Fruit fly (Drosophila melanogaster) whole organism, prepupa: ENCODE measurements around the gene Slc45-1.

Experiments used
- Blimp-1 ChIP-seq: fragments of 200-800 bp; sonication (Bioruptor generic); optimal IDR thresholded peaks from 3 replicates; lab custom pipeline; 2017; ENCODE audit warnings: missing biosample characterization, missing genetic modification characterization, mild to moderate bottlenecking, moderate library complexity, missing genetic modification reagents
- CG10669 ChIP-seq: fragments of 200-800 bp; sonication (Bioruptor generic); optimal IDR thresholded peaks from 3 replicates; lab custom pipeline; 2018; ENCODE audit warnings: missing biosample characterization, mild to moderate bottlenecking, missing genetic modification characterization, moderate library complexity
- CG11762 ChIP-seq: fragments of 200-800 bp; sonication (Bioruptor generic); optimal IDR thresholded peaks from 3 replicates; lab custom pipeline; 2016; ENCODE audit warnings: missing biosample characterization, missing genetic modification characterization; ENCODE audit not compliant: insufficient read depth
- CG15336 ChIP-seq: fragments of 200-800 bp; sonication (Bioruptor generic); IDR thresholded peaks from 2 replicates; pipeline ENCODE4 v1.3.6; 2022; ENCODE audit warnings: missing biosample characterization, missing genetic modification characterization
- CG1621 ChIP-seq: fragments of 200-800 bp; sonication (Bioruptor generic); optimal IDR thresholded peaks from 3 replicates; lab custom pipeline; 2018; ENCODE audit warnings: missing biosample characterization, mild to moderate bottlenecking, missing genetic modification characterization
- CG16779 ChIP-seq: fragments of 200-800 bp; sonication (Bioruptor generic); optimal IDR thresholded peaks from 3 replicates; lab custom pipeline; 2017; ENCODE audit warnings: missing biosample characterization, mild to moderate bottlenecking, missing genetic modification characterization
- CG3032 ChIP-seq: fragments of 200-800 bp; optimal IDR thresholded peaks from 2 replicates; lab custom pipeline; 2019; ENCODE audit warnings: missing biosample characterization, mild to moderate bottlenecking, missing genetic modification characterization, moderate library complexity
- CG31627 ChIP-seq: fragments of 200-800 bp; sonication (Bioruptor generic); optimal IDR thresholded peaks from 3 replicates; lab custom pipeline; 2016; ENCODE audit warnings: missing biosample characterization, missing genetic modification characterization
- CG32006 ChIP-seq: fragments of 200-800 bp; sonication (Bioruptor generic); optimal IDR thresholded peaks from 3 replicates; lab custom pipeline; 2017; ENCODE audit warnings: missing biosample characterization, mild to moderate bottlenecking, missing genetic modification characterization
- CG6163 ChIP-seq: fragments of 200-800 bp; sonication (Bioruptor generic); IDR thresholded peaks from 3 replicates; pipeline ENCODE4 v1.3.6; 2022; ENCODE audit warnings: missing biosample characterization, missing genetic modification characterization
- CG6276 ChIP-seq: fragments of 200-800 bp; sonication (Bioruptor generic); optimal IDR thresholded peaks from 2 replicates; lab custom pipeline; 2017; ENCODE audit warnings: missing biosample characterization, mild to moderate bottlenecking, missing genetic modification characterization
- CG7368 ChIP-seq: fragments of 200-800 bp; sonication (Bioruptor generic); optimal IDR thresholded peaks from 3 replicates; lab custom pipeline; 2016; ENCODE audit warnings: missing biosample characterization, missing genetic modification characterization
- CG8319 ChIP-seq: fragments of 200-800 bp; sonication (Bioruptor generic); optimal IDR thresholded peaks from 3 replicates; lab custom pipeline; 2016; ENCODE audit warnings: missing biosample characterization, missing genetic modification characterization
- Eip78C ChIP-seq: fragments of 200-800 bp; sonication (Bioruptor generic); peaks from one replicate; lab custom pipeline; 2016; ENCODE audit warnings: missing biosample characterization, missing genetic modification characterization
- Eip93F ChIP-seq: fragments of 200-800 bp; sonication (Bioruptor generic); optimal IDR thresholded peaks from 2 replicates; lab custom pipeline; 2016; ENCODE audit warnings: missing biosample characterization, mild to moderate bottlenecking, missing genetic modification characterization
- Ets96B ChIP-seq: fragments of 200-800 bp; optimal IDR thresholded peaks from 2 replicates; lab custom pipeline; 2019; ENCODE audit warnings: missing biosample characterization, mild to moderate bottlenecking, missing genetic modification characterization, moderate library complexity
- Gug ChIP-seq: fragments of 200-800 bp; sonication (Bioruptor generic); IDR thresholded peaks from 2 replicates; pipeline ENCODE4 v1.3.6; 2022; ENCODE audit warnings: missing biosample characterization, missing genetic modification characterization
- Hr38 ChIP-seq: sonication (Bioruptor generic); optimal IDR thresholded peaks from 2 replicates; lab custom pipeline; 2016; ENCODE audit warnings: missing biosample characterization, missing genetic modification characterization
- Hr39 ChIP-seq: fragments of 200-800 bp; sonication (Bioruptor generic); optimal IDR thresholded peaks from 2 replicates; lab custom pipeline; 2016; ENCODE audit warnings: missing biosample characterization, missing genetic modification characterization
- Lpt ChIP-seq: fragments of 200-800 bp; sonication (Bioruptor generic); optimal IDR thresholded peaks from 3 replicates; lab custom pipeline; 2016; ENCODE audit warnings: missing biosample characterization, missing genetic modification characterization
- Met ChIP-seq: fragments of 200-800 bp; sonication (Bioruptor generic); optimal IDR thresholded peaks from 3 replicates; lab custom pipeline; 2016; ENCODE audit warnings: missing biosample characterization, missing genetic modification characterization
- OdsH ChIP-seq: fragments of 200-800 bp; sonication (Bioruptor generic); optimal IDR thresholded peaks from 3 replicates; lab custom pipeline; 2016; ENCODE audit warnings: missing biosample characterization, missing genetic modification characterization
- Smox ChIP-seq: fragments of 200-800 bp; sonication (Bioruptor generic); optimal IDR thresholded peaks from 3 replicates; lab custom pipeline; 2016; ENCODE audit warnings: missing biosample characterization, missing genetic modification characterization
- Sox102F ChIP-seq: fragments of 200-800 bp; sonication (Bioruptor generic); optimal IDR thresholded peaks from 2 replicates; lab custom pipeline; 2016; ENCODE audit warnings: missing biosample characterization, mild to moderate bottlenecking, missing genetic modification characterization
- Sox14 ChIP-seq: fragments of 200-800 bp; sonication (Bioruptor generic); optimal IDR thresholded peaks from 3 replicates; lab custom pipeline; 2016; ENCODE audit warnings: missing biosample characterization, missing genetic modification characterization
- Sox15 ChIP-seq: fragments of 200-800 bp; sonication (Bioruptor generic); optimal IDR thresholded peaks from 3 replicates; lab custom pipeline; 2016; ENCODE audit warnings: missing biosample characterization, missing genetic modification characterization
- achi ChIP-seq: fragments of 200-800 bp; sonication (Bioruptor generic); optimal IDR thresholded peaks from 3 replicates; lab custom pipeline; 2016; ENCODE audit warnings: missing biosample characterization, missing genetic modification characterization
- cyc ChIP-seq: fragments of 200-800 bp; sonication (Bioruptor generic); optimal IDR thresholded peaks from 3 replicates; lab custom pipeline; 2016; ENCODE audit warnings: missing biosample characterization, missing genetic modification characterization
- dsx ChIP-seq: fragments of 200-800 bp; optimal IDR thresholded peaks from 3 replicates; lab custom pipeline; 2019; ENCODE audit warnings: missing biosample characterization, mild to moderate bottlenecking, missing genetic modification characterization, moderate library complexity; ENCODE audit not compliant: poor library complexity, severe bottlenecking
- esn ChIP-seq: fragments of 200-800 bp; sonication (Bioruptor generic); optimal IDR thresholded peaks from 2 replicates; lab custom pipeline; 2016; ENCODE audit warnings: missing biosample characterization, mild to moderate bottlenecking, missing genetic modification characterization, moderate library complexity
- fd59A ChIP-seq: fragments of 200-800 bp; sonication (Bioruptor generic); optimal IDR thresholded peaks from 2 replicates; lab custom pipeline; 2017; ENCODE audit warnings: missing biosample characterization, mild to moderate bottlenecking, missing genetic modification characterization, missing genetic modification reagents
- fkh ChIP-seq: fragments of 200-800 bp; sonication (Bioruptor generic); optimal IDR thresholded peaks from 3 replicates; lab custom pipeline; 2017; ENCODE audit warnings: missing biosample characterization, mild to moderate bottlenecking, missing genetic modification characterization, moderate library complexity
- pdm3 ChIP-seq: fragments of 200-800 bp; sonication (Bioruptor generic); optimal IDR thresholded peaks from 3 replicates; lab custom pipeline; 2016; ENCODE audit warnings: missing biosample characterization, missing genetic modification characterization
- spab ChIP-seq: fragments of 200-800 bp; sonication (Bioruptor generic); optimal IDR thresholded peaks from 2 replicates; lab custom pipeline; 2017; ENCODE audit warnings: missing biosample characterization, mild to moderate bottlenecking, missing genetic modification characterization, missing genetic modification reagents
- ss ChIP-seq, 2 experiments: fragments of 200-800 bp; sonication (Bioruptor generic); optimal IDR thresholded peaks; 2 replicates in 1 of 2; 3 replicates in 1 of 2; lab custom pipeline; 2017 to 2018; ENCODE audit warnings: mild to moderate bottlenecking in 2 of 2, missing biosample characterization in 2 of 2, missing genetic modification characterization in 2 of 2, moderate library complexity in 1 of 2
- svp ChIP-seq: fragments of 200-800 bp; sonication (Bioruptor generic); peaks from one replicate; lab custom pipeline; 2016; ENCODE audit warnings: missing biosample characterization, missing genetic modification characterization
- topi ChIP-seq: fragments of 200-800 bp; sonication (Bioruptor generic); optimal IDR thresholded peaks from 3 replicates; lab custom pipeline; 2016; ENCODE audit warnings: missing biosample characterization, missing genetic modification characterization

Gene Slc45-1

DNA sequence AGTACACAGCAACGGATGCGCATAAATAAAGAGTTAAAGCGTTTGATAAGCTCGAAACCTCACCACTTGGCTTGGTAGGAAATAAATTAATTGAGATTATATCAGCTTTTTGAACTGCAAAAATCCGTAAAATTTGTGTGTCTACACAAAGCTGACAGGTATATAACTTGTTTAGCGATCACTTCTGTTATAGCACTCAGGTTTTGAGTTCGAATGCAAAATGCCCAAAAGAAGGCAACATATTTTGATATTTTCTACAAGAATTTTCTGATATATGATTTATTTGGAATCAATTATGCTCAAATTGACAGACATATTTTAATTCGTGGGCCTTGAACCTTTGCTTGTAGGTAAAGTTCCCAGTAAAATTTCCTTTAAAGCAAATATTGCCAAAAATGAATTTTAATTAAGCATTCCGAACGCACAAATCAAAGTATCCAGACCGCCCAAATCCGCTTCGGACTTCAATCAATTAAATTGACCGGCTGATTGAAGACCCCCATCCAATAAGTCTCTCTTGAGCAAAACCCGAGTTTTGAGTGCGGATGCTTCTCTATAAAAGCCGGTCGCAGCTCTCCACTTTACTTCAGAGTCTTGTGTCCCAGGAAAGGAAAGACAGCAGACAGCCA, 2.8 kb upstream of the Slc45-1 start, which contains the start of gene CG4476:
CG4476 (plus strand) TSS at position 579 of the 629 bp plus-strand sequence.
- TF ChIP-seq CG1621 (tag; lab: Kevin White, UChicago): peak; percentile 48
- TF ChIP-seq svp (GFP tag; lab: Kevin White, UChicago): peak; percentile 50
- TF ChIP-seq pdm3 (GFP tag; lab: Kevin White, UChicago): no peak
- TF ChIP-seq, all 60 proteins: peak for 2

- TF ChIP-seq Smox (GFP tag; lab: Kevin White, UChicago) (no peak), Eip78C (GFP tag; lab: Kevin White, UChicago) (peak; percentile 62), fkh (GFP tag; lab: Kevin White, UChicago) (peak; percentile 79), spab (GFP tag; lab: Kevin White, UChicago) (no peak), CG6163 (0 out of 3 replicates have a peak, but pooled peaks have one; percentile 28), CG15336 (GFP tag; lab: Robert Waterston, UW) (no peak)
- TF ChIP-seq, all 60 proteins: peak for 3
Observed at dm6 chr3L:9209665-9210064, 1.0 kb upstream of the Slc45-1 start.

- peak; percentile 53 for TF ChIP-seq svp (GFP tag; lab: Kevin White, UChicago)
- TF ChIP-seq Sox102F (GFP tag; lab: Kevin White, UChicago): no peak
- peak; percentile 19 for TF ChIP-seq CG10669
- no peak for TF ChIP-seq CG7368 (GFP tag; lab: Kevin White, UChicago)
- no peak for TF ChIP-seq Hr39 (GFP tag; lab: Kevin White, UChicago)
- no peak for TF ChIP-seq CG6276 (GFP tag; lab: Kevin White, UChicago)
- TF ChIP-seq Sox14 (GFP tag; lab: Kevin White, UChicago): no peak
- TF ChIP-seq OdsH (GFP tag; lab: Kevin White, UChicago): no peak
- no peak for TF ChIP-seq cyc (GFP tag; lab: Kevin White, UChicago)
- TF ChIP-seq Ets96B (tag; lab: Kevin White, UChicago): peak; percentile 2
- no peak for TF ChIP-seq Blimp-1 (GFP tag; lab: Kevin White, UChicago)
- peak; percentile 19 for TF ChIP-seq CG32006
- TF ChIP-seq Met (GFP tag; lab: Kevin White, UChicago): no peak
- TF ChIP-seq Eip78C (GFP tag; lab: Kevin White, UChicago): peak; percentile 50
- no peak for TF ChIP-seq CG16779 (tag; lab: Kevin White, UChicago)
- no peak for TF ChIP-seq ss (GFP tag; optimal IDR thresholded peaks at IDR 0.05; lab: Kevin White, UChicago)
- TF ChIP-seq Sox15: no peak
- no peak for TF ChIP-seq spab (GFP tag; lab: Kevin White, UChicago)
- no peak for TF ChIP-seq CG3032 (tag; lab: Kevin White, UChicago)
- TF ChIP-seq Eip93F (GFP tag; lab: Kevin White, UChicago): no peak
- TF ChIP-seq Lpt: no peak
- TF ChIP-seq CG11762: no peak
- no peak for TF ChIP-seq CG8319
- TF ChIP-seq CG31627: no peak
- TF ChIP-seq Gug (GFP tag; lab: Robert Waterston, UW): no peak
- no peak for TF ChIP-seq topi (GFP tag; lab: Kevin White, UChicago)
- TF ChIP-seq fd59A (GFP tag; lab: Kevin White, UChicago): no peak
- TF ChIP-seq Smox (GFP tag; lab: Kevin White, UChicago): no peak
- no peak for TF ChIP-seq Hr38 (GFP tag; lab: Kevin White, UChicago)
- TF ChIP-seq esn (GFP tag; lab: Kevin White, UChicago): no peak
Observed at dm6 chr3L:9193003-9193402, 15.7 kb downstream of the Slc45-1 start.

DNA sequence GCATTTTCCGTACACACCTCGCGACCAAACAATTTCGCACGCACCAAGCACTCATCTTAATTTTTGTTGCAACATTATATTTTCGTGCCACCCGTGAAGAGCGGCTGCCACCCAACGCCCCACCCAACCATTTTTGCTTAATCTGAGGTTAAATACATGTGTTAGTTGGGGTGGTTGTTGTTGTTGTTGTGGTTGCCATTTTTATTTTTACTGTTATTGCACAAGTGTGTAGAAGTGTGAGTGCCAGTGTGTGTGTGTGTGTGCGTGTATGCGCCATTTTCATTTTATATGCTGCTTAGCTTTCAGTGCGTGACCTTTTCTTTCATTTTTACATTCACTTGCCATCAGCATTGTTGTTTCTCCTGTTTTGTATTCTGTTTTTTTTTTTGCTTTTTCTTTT, 20.0 kb downstream of the Slc45-1 start:
- TF ChIP-seq dsx (GFP tag; lab: Kevin White, UChicago): no peak
- TF ChIP-seq pdm3 (GFP tag; lab: Kevin White, UChicago): no peak
- TF ChIP-seq achi (GFP tag; lab: Kevin White, UChicago): no peak
